Worm (Caenorhabditis elegans) whole organism, late embryonic: Measurements from ENCODE around the gene B0416.10.

Experiments
- K09A11.1 ChIP-seq: sonication (generic microtip); optimal IDR thresholded peaks from 2 replicates; lab custom pipeline; 2017; ENCODE audit warnings: antibody characterized with exemption, mild to moderate bottlenecking, missing genetic modification characterization, missing compliant biosample characterization; ENCODE audit not compliant: insufficient read depth
- Y22D7AL.16 ChIP-seq: sonication (generic microtip); optimal IDR thresholded peaks from 2 replicates; lab custom pipeline; 2016; ENCODE audit warnings: missing genetic modification characterization, missing compliant biosample characterization
- ama-1 ChIP-seq: fragments of 150-350 bp; optimal IDR thresholded peaks from 2 replicates; lab custom pipeline; 2014
- ceh-19 ChIP-seq: fragments of 200-800 bp; sonication (Bioruptor generic); optimal IDR thresholded peaks from 2 replicates; lab custom pipeline; 2018; ENCODE audit warnings: mild to moderate bottlenecking, missing genetic modification characterization, missing compliant biosample characterization
- ceh-22 ChIP-seq: sonication (generic microtip); optimal IDR thresholded peaks from 2 replicates; lab custom pipeline; 2017; ENCODE audit warnings: missing biosample characterization, missing genetic modification characterization
- ceh-34 ChIP-seq: sonication (generic microtip); optimal IDR thresholded peaks from 2 replicates; lab custom pipeline; 2016; ENCODE audit warnings: mild to moderate bottlenecking, missing genetic modification characterization, missing compliant biosample characterization
- ceh-48 ChIP-seq: sonication (generic microtip); optimal IDR thresholded peaks from 2 replicates; lab custom pipeline; 2016; ENCODE audit warnings: missing genetic modification characterization, inconsistent platforms, missing compliant biosample characterization
- ceh-9 ChIP-seq: sonication (generic microtip); optimal IDR thresholded peaks from 2 replicates; lab custom pipeline; 2016; ENCODE audit warnings: mild to moderate bottlenecking, missing genetic modification characterization, inconsistent platforms, missing compliant biosample characterization
- elt-2 ChIP-seq: sonication (generic microtip); optimal IDR thresholded peaks from 2 replicates; lab custom pipeline; 2016; ENCODE audit warnings: missing genetic modification reagents, missing genetic modification characterization, missing compliant biosample characterization
- gmeb-2 ChIP-seq: sonication (generic microtip); optimal IDR thresholded peaks from 2 replicates; lab custom pipeline; 2016; ENCODE audit warnings: missing genetic modification characterization, inconsistent platforms, missing compliant biosample characterization
- pag-3 ChIP-seq: sonication (generic microtip); optimal IDR thresholded peaks from 2 replicates; lab custom pipeline; 2016; ENCODE audit warnings: missing compliant biosample characterization, missing genetic modification characterization, borderline replicate concordance
- pat-9 ChIP-seq: fragments of 200-800 bp; sonication (Bioruptor generic); optimal IDR thresholded peaks from 2 replicates; lab custom pipeline; 2018; ENCODE audit warnings: mild to moderate bottlenecking, missing genetic modification characterization, moderate library complexity, missing compliant biosample characterization
- sox-4 ChIP-seq: sonication (generic microtip); optimal IDR thresholded peaks from 2 replicates; lab custom pipeline; 2017; ENCODE audit warnings: mild to moderate bottlenecking, missing genetic modification characterization, inconsistent platforms, missing compliant biosample characterization
- tbx-2 ChIP-seq: sonication (generic microtip); optimal IDR thresholded peaks from 2 replicates; lab custom pipeline; 2016; ENCODE audit warnings: missing genetic modification characterization, missing compliant biosample characterization

DNA sequence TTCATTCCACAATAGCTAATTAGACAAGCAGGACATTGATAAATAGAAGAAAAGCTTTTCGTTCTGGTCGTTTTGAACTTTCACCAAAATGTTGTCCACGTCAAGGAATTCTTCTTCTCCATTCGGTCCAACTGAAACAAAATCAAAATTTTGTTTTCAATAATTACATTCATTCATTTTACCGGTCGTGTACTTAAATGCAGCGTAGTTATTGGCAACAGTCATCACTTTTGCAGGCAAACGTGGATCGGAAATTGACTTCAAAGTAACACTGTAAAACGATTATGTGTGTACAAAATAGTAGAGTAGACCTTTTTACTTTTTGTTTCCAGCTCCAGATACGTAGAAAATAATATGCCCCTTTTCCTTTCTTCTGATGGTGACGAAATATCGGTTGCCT is 18.5 kb downstream of the B0416.10 start:
- TF ChIP-seq pag-3 (tag; lab: Kevin White, UChicago) (no peak), ama-1 (lab: Kevin White, UChicago) (no peak), Y22D7AL.16 (tag; lab: Kevin White, UChicago) (no peak), tbx-2 (no peak), sox-4 (tag; lab: Kevin White, UChicago) (no peak), pat-9 (tag; lab: Kevin White, UChicago) (no peak), gmeb-2 (tag; lab: Kevin White, UChicago) (no peak), K09A11.1 (no peak), ceh-19 (no peak), ceh-34 (tag; lab: Kevin White, UChicago) (no peak), elt-2 (no peak), ceh-22 (tag; lab: Kevin White, UChicago) (no peak), ceh-9 (tag; lab: Kevin White, UChicago) (no peak), ceh-48 (tag; lab: Kevin White, UChicago) (no peak)
